Fruit fly (Drosophila melanogaster) whole organism, embryonic: ENCODE results near the gene CG5214.
A peak's percentile ranks its signal among the peaks of the same experiment; 100 is the strongest.

Experiments used
- Atf6 ChIP-seq: fragments of 200-800 bp; sonication (Bioruptor generic); IDR thresholded peaks from 2 replicates; pipeline ENCODE4 v1.3.6; 2022; ENCODE audit warnings: missing biosample characterization, missing genetic modification characterization
- Bdp1 ChIP-seq: fragments of 200-800 bp; sonication (Bioruptor generic); optimal IDR thresholded peaks from 3 replicates; lab custom pipeline; 2016; ENCODE audit warnings: missing biosample characterization, missing genetic modification characterization
- Blimp-1 ChIP-seq: fragments of 200-800 bp; sonication (Bioruptor generic); optimal IDR thresholded peaks from 3 replicates; lab custom pipeline; 2018; ENCODE audit warnings: missing biosample characterization, missing genetic modification characterization, mild to moderate bottlenecking, moderate library complexity, missing genetic modification reagents
- CG10366 ChIP-seq: fragments of 200-800 bp; sonication (Bioruptor generic); IDR thresholded peaks from 2 replicates; pipeline ENCODE4 v1.3.6; 2022; ENCODE audit warnings: missing biosample characterization, missing genetic modification characterization
- CG10654 ChIP-seq: fragments of 200-800 bp; sonication (Bioruptor generic); optimal IDR thresholded peaks from 2 replicates; lab custom pipeline; 2016; ENCODE audit warnings: missing biosample characterization, missing genetic modification characterization
- CG10979 ChIP-seq: fragments of 200-800 bp; sonication (Bioruptor generic); optimal IDR thresholded peaks from 2 replicates; lab custom pipeline; 2018; ENCODE audit warnings: missing biosample characterization, mild to moderate bottlenecking, missing genetic modification characterization, moderate library complexity
- CG11085 ChIP-seq: fragments of 200-800 bp; sonication (Bioruptor generic); IDR thresholded peaks from 2 replicates; pipeline ENCODE4 v1.3.6; 2022; ENCODE audit warnings: missing biosample characterization, missing genetic modification characterization
- CG1233 ChIP-seq: fragments of 200-800 bp; sonication (Bioruptor generic); optimal IDR thresholded peaks from 4 replicates; lab custom pipeline; 2018; ENCODE audit warnings: missing biosample characterization, mild to moderate bottlenecking, missing genetic modification characterization
- CG13123 ChIP-seq: fragments of 200-800 bp; sonication (Bioruptor generic); optimal IDR thresholded peaks from 2 replicates; lab custom pipeline; 2016; ENCODE audit warnings: missing biosample characterization, missing genetic modification characterization
- CG15479 ChIP-seq: fragments of 200-800 bp; sonication (Bioruptor generic); optimal IDR thresholded peaks from 3 replicates; lab custom pipeline; 2019; ENCODE audit warnings: missing biosample characterization, mild to moderate bottlenecking, missing genetic modification characterization, moderate library complexity
- CG16779 ChIP-seq: fragments of 200-800 bp; sonication (Bioruptor generic); IDR thresholded peaks from 2 replicates; pipeline ENCODE4 v1.3.6; 2022; ENCODE audit warnings: missing biosample characterization, missing genetic modification characterization
- CG17361 ChIP-seq: fragments of 200-800 bp; sonication (Bioruptor generic); IDR thresholded peaks from 3 replicates; pipeline ENCODE4 v1.3.6; 2022; ENCODE audit warnings: missing biosample characterization, missing genetic modification characterization
- CG17612 ChIP-seq: fragments of 200-800 bp; sonication (Bioruptor generic); IDR thresholded peaks from 2 replicates; pipeline ENCODE4 v1.3.6; 2022; ENCODE audit warnings: missing biosample characterization, missing genetic modification characterization
- CG31388 ChIP-seq: fragments of 200-800 bp; sonication (Bioruptor generic); optimal IDR thresholded peaks from 2 replicates; lab custom pipeline; 2016; ENCODE audit warnings: missing biosample characterization, missing genetic modification characterization
- CG34224 ChIP-seq: fragments of 200-800 bp; sonication (Bioruptor generic); IDR thresholded peaks from 3 replicates; pipeline ENCODE4 v1.3.6; 2022; ENCODE audit warnings: missing biosample characterization, missing genetic modification characterization; ENCODE audit not compliant: partially characterized antibody
- CG4404 ChIP-seq: fragments of 200-800 bp; sonication (Bioruptor generic); IDR thresholded peaks from 2 replicates; pipeline ENCODE4 v1.3.6; 2022; ENCODE audit warnings: missing biosample characterization, missing genetic modification characterization
- CG4424 ChIP-seq: fragments of 200-800 bp; sonication (Bioruptor generic); optimal IDR thresholded peaks from 3 replicates; lab custom pipeline; 2016; ENCODE audit warnings: missing biosample characterization, missing genetic modification characterization
- CG9437 ChIP-seq: fragments of 200-800 bp; sonication (Bioruptor generic); optimal IDR thresholded peaks from 2 replicates; lab custom pipeline; 2018; ENCODE audit warnings: missing biosample characterization, mild to moderate bottlenecking, missing genetic modification characterization
- D19A ChIP-seq: fragments of 200-800 bp; optimal IDR thresholded peaks from 3 replicates; lab custom pipeline; 2019; ENCODE audit warnings: missing biosample characterization, mild to moderate bottlenecking, missing genetic modification characterization, moderate library complexity
- Dbx ChIP-seq: fragments of 200-800 bp; sonication (Bioruptor generic); IDR thresholded peaks from 3 replicates; pipeline ENCODE4 v1.3.6; 2022; ENCODE audit warnings: missing biosample characterization, missing genetic modification characterization
- Hr78 ChIP-seq, 2 experiments: fragments of 200-800 bp in 1 of 2; fragments of >200 bp in 1 of 2; sonication (Bioruptor generic) in 1 of 2; optimal IDR thresholded peaks; 2 replicates each; lab custom pipeline; 2017 to 2019; ENCODE audit warnings: missing biosample characterization in 2 of 2, missing genetic modification characterization in 2 of 2, mild to moderate bottlenecking in 1 of 2, moderate library complexity in 1 of 2
- Side ChIP-seq: fragments of 200-800 bp; sonication (Bioruptor generic); optimal IDR thresholded peaks from 2 replicates; lab custom pipeline; 2016; ENCODE audit warnings: missing biosample characterization, missing genetic modification characterization
- Spps ChIP-seq: fragments of 200-800 bp; sonication (Bioruptor generic); optimal IDR thresholded peaks from 2 replicates; lab custom pipeline; 2018; ENCODE audit warnings: missing biosample characterization, mild to moderate bottlenecking, missing genetic modification characterization
- Taf1 ChIP-seq: fragments of 200-800 bp; sonication (Bioruptor generic); IDR thresholded peaks from 2 replicates; pipeline ENCODE4 v1.3.6; 2022; ENCODE audit warnings: missing biosample characterization, missing genetic modification characterization
- al ChIP-seq: fragments of 200-800 bp; sonication (Bioruptor generic); IDR thresholded peaks from 2 replicates; pipeline ENCODE4 v1.3.6; 2022; ENCODE audit warnings: missing biosample characterization, missing genetic modification characterization
- amos ChIP-seq: fragments of 200-800 bp; sonication (Bioruptor generic); IDR thresholded peaks from 2 replicates; pipeline ENCODE4 v1.3.6; 2022; ENCODE audit warnings: missing biosample characterization, missing genetic modification characterization; ENCODE audit not compliant: partially characterized antibody
- bsh ChIP-seq, 2 experiments: fragments of 200-800 bp; sonication (Bioruptor generic); optimal IDR thresholded peaks; 2 replicates each; lab custom pipeline; 2017 to 2018; ENCODE audit warnings: mild to moderate bottlenecking in 2 of 2, missing biosample characterization in 2 of 2, missing genetic modification characterization in 2 of 2, moderate library complexity in 1 of 2
- chm ChIP-seq: fragments of 200-800 bp; sonication (Bioruptor generic); IDR thresholded peaks from 2 replicates; pipeline ENCODE4 v1.3.6; 2022; ENCODE audit warnings: missing biosample characterization, missing genetic modification characterization
- croc ChIP-seq: fragments of 200-800 bp; sonication (Bioruptor generic); conservative IDR thresholded peaks from 3 replicates; pipeline ENCODE4 v1.3.6; 2022; ENCODE audit warnings: missing biosample characterization, missing genetic modification characterization
- crol ChIP-seq: fragments of 200-800 bp; sonication (Bioruptor generic); IDR thresholded peaks from 2 replicates; pipeline ENCODE4 v1.3.6; 2022; ENCODE audit warnings: missing biosample characterization, missing genetic modification characterization
- disco-r ChIP-seq: fragments of 200-800 bp; sonication (Bioruptor generic); optimal IDR thresholded peaks from 2 replicates; lab custom pipeline; 2016; ENCODE audit warnings: missing biosample characterization, missing genetic modification characterization
- dm ChIP-seq: fragments of 200-800 bp; sonication (Bioruptor generic); optimal IDR thresholded peaks from 3 replicates; lab custom pipeline; 2016; ENCODE audit warnings: missing biosample characterization, missing genetic modification characterization
- ewg ChIP-seq: fragments of 200-800 bp; sonication (Bioruptor generic); optimal IDR thresholded peaks from 3 replicates; lab custom pipeline; 2017; ENCODE audit warnings: mild to moderate bottlenecking, missing biosample characterization, missing genetic modification reagents, missing genetic modification characterization
- fu2 ChIP-seq: fragments of 200-800 bp; sonication (Bioruptor generic); optimal IDR thresholded peaks from 2 replicates; lab custom pipeline; 2016; ENCODE audit warnings: missing biosample characterization, missing genetic modification characterization
- gcm2 ChIP-seq: fragments of 200-800 bp; sonication (Bioruptor generic); optimal IDR thresholded peaks from 2 replicates; lab custom pipeline; 2016; ENCODE audit warnings: missing biosample characterization, missing genetic modification characterization
- insv ChIP-seq, 2 experiments: fragments of 200-800 bp; sonication (Bioruptor generic); optimal IDR thresholded peaks; 3 replicates each; lab custom pipeline; 2016 to 2018; ENCODE audit warnings: missing biosample characterization in 2 of 2, missing genetic modification characterization in 2 of 2
- jumu ChIP-seq: fragments of 200-800 bp; sonication (Bioruptor generic); optimal IDR thresholded peaks from 3 replicates; lab custom pipeline; 2016; ENCODE audit warnings: missing biosample characterization, missing genetic modification characterization
- kni ChIP-seq: fragments of 200-800 bp; sonication (Bioruptor generic); optimal IDR thresholded peaks from 3 replicates; lab custom pipeline; 2017; ENCODE audit warnings: mild to moderate bottlenecking, missing biosample characterization, missing genetic modification reagents, missing genetic modification characterization
- knrl ChIP-seq: fragments of 200-800 bp; sonication (Bioruptor generic); IDR thresholded peaks from 3 replicates; pipeline ENCODE4 v1.3.6; 2022; ENCODE audit warnings: missing biosample characterization, missing genetic modification characterization; ENCODE audit not compliant: partially characterized antibody
- mld ChIP-seq: fragments of 200-800 bp; sonication (Bioruptor generic); IDR thresholded peaks from 3 replicates; pipeline ENCODE4 v1.3.6; 2022; ENCODE audit warnings: missing biosample characterization, missing genetic modification characterization; ENCODE audit not compliant: partially characterized antibody
- nau ChIP-seq: fragments of 200-800 bp; sonication (Bioruptor generic); optimal IDR thresholded peaks from 3 replicates; lab custom pipeline; 2017; ENCODE audit warnings: missing biosample characterization, mild to moderate bottlenecking, missing genetic modification characterization, missing genetic modification reagents
- oc ChIP-seq: fragments of 200-800 bp; sonication (Bioruptor generic); optimal IDR thresholded peaks from 2 replicates; lab custom pipeline; 2018; ENCODE audit warnings: missing biosample characterization, mild to moderate bottlenecking, missing genetic modification characterization, moderate library complexity
- psq ChIP-seq: fragments of 200-800 bp; sonication (Bioruptor generic); optimal IDR thresholded peaks from 2 replicates; lab custom pipeline; 2017; ENCODE audit warnings: missing biosample characterization, missing genetic modification characterization
- run ChIP-seq: fragments of 200-800 bp; sonication (Bioruptor generic); optimal IDR thresholded peaks from 3 replicates; lab custom pipeline; 2018; ENCODE audit warnings: missing biosample characterization, mild to moderate bottlenecking, missing genetic modification characterization
- sisA ChIP-seq: fragments of 200-800 bp; sonication (Bioruptor generic); IDR thresholded peaks from 2 replicates; pipeline ENCODE4 v1.3.6; 2022; ENCODE audit warnings: missing biosample characterization, missing genetic modification characterization
- slou ChIP-seq: fragments of 200-800 bp; sonication (Bioruptor generic); optimal IDR thresholded peaks from 3 replicates; lab custom pipeline; 2016; ENCODE audit warnings: missing biosample characterization, missing genetic modification characterization
- sr ChIP-seq: fragments of 200-800 bp; sonication (Bioruptor generic); IDR thresholded peaks from 3 replicates; pipeline ENCODE4 v1.3.6; 2022; ENCODE audit warnings: missing biosample characterization, missing genetic modification characterization
- sug ChIP-seq: fragments of 200-800 bp; optimal IDR thresholded peaks from 2 replicates; lab custom pipeline; 2019; ENCODE audit warnings: missing biosample characterization, mild to moderate bottlenecking, missing genetic modification characterization, moderate library complexity
- ttk ChIP-seq: fragments of 200-800 bp; sonication (Bioruptor generic); IDR thresholded peaks from 2 replicates; pipeline ENCODE4 v2.1.2; 2022; ENCODE audit warnings: missing biosample characterization, missing genetic modification characterization
- zfh2 ChIP-seq: fragments of 200-800 bp; sonication (Bioruptor generic); optimal IDR thresholded peaks from 2 replicates; lab custom pipeline; 2016; ENCODE audit warnings: missing biosample characterization, missing genetic modification characterization

Gene CG5214

DNA sequence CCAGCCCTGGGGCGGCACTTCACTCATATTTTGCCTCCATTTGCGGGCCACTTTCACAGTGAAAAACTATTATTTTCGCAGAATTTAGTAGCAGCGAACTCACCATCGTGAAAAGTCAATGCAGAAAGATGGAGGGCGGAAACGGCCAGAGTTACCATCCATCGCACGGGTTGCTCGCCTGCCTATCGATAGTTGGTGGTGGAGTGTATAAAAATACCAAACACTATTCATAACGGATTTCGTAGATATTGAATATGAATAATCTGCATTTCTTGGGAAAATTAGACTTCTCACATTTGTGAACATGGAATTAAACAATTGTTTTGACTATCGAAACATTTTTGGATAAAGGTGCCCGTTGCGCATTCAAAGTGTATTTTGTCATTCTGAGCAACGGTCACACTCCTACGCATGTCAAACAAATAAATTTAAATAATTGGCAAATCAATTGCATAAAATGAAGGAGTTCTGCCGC lies 27.9 kb upstream of the CG5214 start, which contains the start of the genes RpS25 and CG4820 (continued):
- TF ChIP-seq D19A (tag; lab: Kevin White, UChicago) (peak; percentile 65), slou (GFP tag; lab: Kevin White, UChicago) (peak; percentile 88), nau (peak; percentile 95), CG4424 (GFP tag; lab: Kevin White, UChicago) (peak; percentile 92), sr (GFP tag; lab: Robert Waterston, UW) (peak; percentile 82), croc (GFP tag; lab: Robert Waterston, UW) (peak; percentile 77), disco-r (GFP tag; lab: Kevin White, UChicago) (peak; percentile 92), CG10654 (GFP tag; lab: Kevin White, UChicago) (peak; percentile 90), CG9437 (peak; percentile 82), CG4404 (GFP tag; lab: Robert Waterston, UW) (peak; percentile 35; the same call in 1 of the 2 replicates), Hr78 (GFP tag; optimal IDR thresholded peaks at IDR 0.05; lab: Kevin White, UChicago) (peak in 1 of 2 experiments; percentile 27), Spps (tag; lab: Kevin White, UChicago) (peak; percentile 78), run (peak; percentile 84), Taf1 (GFP tag; lab: Robert Waterston, UW) (peak; percentile 51; the same call in 1 of the 2 replicates), CG16779 (peak; percentile 79), ttk (GFP tag; lab: Robert Waterston, UW) (peak; percentile 85), Atf6 (peak; percentile 89), CG1233 (GFP tag; lab: Kevin White, UChicago) (peak; percentile 94), CG15479 (GFP tag; lab: Kevin White, UChicago) (peak; percentile 94), amos (peak; percentile 89), Side (peak; percentile 94), mld (peak; percentile 65; the same call in 1 of the 3 replicates), CG13123 (peak; percentile 82), chm (GFP tag; lab: Robert Waterston, UW) (peak; percentile 90), CG31388 (peak; percentile 62), bsh (GFP tag; optimal IDR thresholded peaks at IDR 0.05; lab: Kevin White, UChicago) (peak; percentile 36 to 81), insv (GFP tag; optimal IDR thresholded peaks at IDR 0.05; lab: Kevin White, UChicago) (peak in 1 of 2 experiments; percentile 84), fu2 (GFP tag; lab: Kevin White, UChicago) (peak; percentile 90), zfh2 (GFP tag; lab: Kevin White, UChicago) (peak; percentile 70), psq (GFP tag; lab: Kevin White, UChicago) (peak; percentile 75), kni (GFP tag; lab: Kevin White, UChicago) (peak; percentile 95), sisA (peak; percentile 40; the same call in 1 of the 2 replicates), Blimp-1 (peak; percentile 73), CG17361 (GFP tag; lab: Robert Waterston, UW) (peak; percentile 88), CG10979 (tag; lab: Kevin White, UChicago) (peak; percentile 83), jumu (GFP tag; lab: Kevin White, UChicago) (peak; percentile 81), CG11085 (GFP tag; lab: Robert Waterston, UW) (peak; percentile 82), sug (tag; lab: Kevin White, UChicago) (peak; percentile 92), gcm2 (peak; percentile 86), ewg (GFP tag; lab: Kevin White, UChicago) (peak; percentile 95), crol (GFP tag; lab: Robert Waterston, UW) (peak; percentile 49), dm (peak; percentile 97), knrl (GFP tag; lab: Robert Waterston, UW) (peak; percentile 91), Dbx (GFP tag; lab: Robert Waterston, UW) (peak; percentile 92), CG10366 (GFP tag; lab: Robert Waterston, UW) (peak; percentile 76), Bdp1 (peak; percentile 86), CG17612 (GFP tag; lab: Robert Waterston, UW) (peak; percentile 74), oc (peak; percentile 63), CG34224 (GFP tag; lab: Robert Waterston, UW) (peak; percentile 88), al (GFP tag; lab: Robert Waterston, UW) (peak; percentile 72)
